Fruit fly (Drosophila melanogaster): ENCODE results near the gene Aladin.

DNA sequence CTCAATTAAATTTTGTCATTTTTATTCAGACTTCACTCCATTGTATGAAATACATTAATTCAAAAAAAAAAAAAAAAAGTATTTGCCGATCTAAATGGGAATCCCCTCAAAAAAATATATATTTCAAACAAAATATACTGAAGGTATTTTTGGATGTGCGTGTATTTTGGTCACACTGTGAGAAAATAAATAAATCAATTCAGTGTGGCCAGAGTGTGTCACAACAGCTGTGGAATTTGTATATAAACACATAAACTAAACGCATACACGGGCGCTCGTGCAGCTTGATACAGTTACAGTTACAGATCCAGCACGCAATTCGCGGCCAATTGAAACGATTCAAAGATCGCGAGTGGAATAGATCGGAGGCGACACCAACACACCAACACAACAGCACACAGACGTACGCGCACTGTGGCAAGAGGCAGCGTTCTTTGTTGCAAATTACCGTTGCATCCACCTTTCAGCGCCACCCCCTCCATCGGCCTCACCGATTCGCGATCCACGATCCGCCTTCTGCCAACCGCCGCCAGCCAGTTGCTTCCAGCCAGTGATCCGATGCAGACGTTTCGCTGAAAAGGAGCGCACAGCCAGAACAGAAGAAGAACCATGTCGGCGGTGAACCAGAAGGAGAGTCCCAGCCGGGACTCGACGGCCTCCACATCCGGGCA, 22.9 kb upstream of the Aladin start, which contains the start of gene CG17754:
- no peak for TF ChIP-seq CG8281 (tag; optimal IDR thresholded peaks at IDR 0.05)
- TF ChIP-seq CG14710 (tag; optimal IDR thresholded peaks at IDR 0.05), result peak; percentile 47
- no peak for TF ChIP-seq CG4404 (GFP tag; IDR thresholded peaks at IDR 0.05)
- no peak for TF ChIP-seq Meics (GFP tag; optimal IDR thresholded peaks at IDR 0.05)
- TF ChIP-seq shn (GFP tag; optimal IDR thresholded peaks at IDR 0.05), result no peak
- no peak for TF ChIP-seq ham (GFP tag; IDR thresholded peaks at IDR 0.05)
- no peak for TF ChIP-seq Sin3A (optimal IDR thresholded peaks at IDR 0.05)
